Fruit fly (Drosophila melanogaster): ENCODE results near the gene pyd3.

pyd3 gene

dm6 chr3R:7749993-7750392 lies at the start of gene pyd3 (continued):
- peak; percentile 65 for TF ChIP-seq gem (tag; optimal IDR thresholded peaks at IDR 0.05)
- TF ChIP-seq CG11696 (GFP tag; IDR thresholded peaks at IDR 0.05), result peak; percentile 98
- peak; percentile 19 for TF ChIP-seq CG8388 (GFP tag; optimal IDR thresholded peaks at IDR 0.05)
- TF ChIP-seq CG17612 (GFP tag; IDR thresholded peaks at IDR 0.05), result no peak
- TF ChIP-seq CG8290 (GFP tag; optimal IDR thresholded peaks at IDR 0.05), result no peak
- TF ChIP-seq CG8290 (tag; optimal IDR thresholded peaks at IDR 0.05), result no peak
- TF ChIP-seq Dfd (GFP tag; optimal IDR thresholded peaks at IDR 0.05), result no peak
- TF ChIP-seq slou (GFP tag; optimal IDR thresholded peaks at IDR 0.05), result no peak
- no peak for TF ChIP-seq Opbp (GFP tag; IDR thresholded peaks at IDR 0.05; ENCODE audit: partially characterized antibody)
- TF ChIP-seq lab (GFP tag; optimal IDR thresholded peaks at IDR 0.05), result peak; percentile 8
- TF ChIP-seq CG5180 (GFP tag; optimal IDR thresholded peaks at IDR 0.05), result no peak
- TF ChIP-seq CG4617 (GFP tag; optimal IDR thresholded peaks at IDR 0.05; ENCODE audit: borderline replicate concordance), result no peak
- TF ChIP-seq lov (optimal IDR thresholded peaks at IDR 0.05), result no peak
- TF ChIP-seq lov (GFP tag; IDR thresholded peaks at IDR 0.05), result no peak
- TF ChIP-seq Meics (GFP tag; optimal IDR thresholded peaks at IDR 0.05), result peak; percentile 21
- TF ChIP-seq CG7839 (tag; optimal IDR thresholded peaks at IDR 0.05), result peak; percentile 44
- no peak for TF ChIP-seq sug (tag; optimal IDR thresholded peaks at IDR 0.05)
- no peak for TF ChIP-seq ERR (GFP tag; optimal IDR thresholded peaks at IDR 0.05)
- TF ChIP-seq ranshi (GFP tag; IDR thresholded peaks at IDR 0.05), result peak; percentile 25; the same call in 1 of the 2 replicates
- no peak for TF ChIP-seq CG14050 (GFP tag; IDR thresholded peaks at IDR 0.05)
- no peak for TF ChIP-seq CG17385 (GFP tag; optimal IDR thresholded peaks at IDR 0.05)
- TF ChIP-seq kah (GFP tag; optimal IDR thresholded peaks at IDR 0.05), result no peak
- no peak for TF ChIP-seq CG10979 (tag; optimal IDR thresholded peaks at IDR 0.05)
- TF ChIP-seq CG2129 (GFP tag; IDR thresholded peaks at IDR 0.05; ENCODE audit: partially characterized antibody), result no peak
- peak; percentile 35; the same call in 1 of the 2 replicates for TF ChIP-seq CG32532 (GFP tag; IDR thresholded peaks at IDR 0.05)
- TF ChIP-seq row (GFP tag; IDR thresholded peaks at IDR 0.05), result peak; percentile 72
- peak; percentile 15 for TF ChIP-seq CG13424 (tag; optimal IDR thresholded peaks at IDR 0.05)
- peak; percentile 17 for TF ChIP-seq Fer3 (tag; optimal IDR thresholded peaks at IDR 0.05)
- TF ChIP-seq CG9932 (GFP tag; IDR thresholded peaks at IDR 0.05), result 0 out of 2 replicates have a peak, but pooled peaks have one; percentile 9
- no peak for TF ChIP-seq CG4707 (GFP tag; optimal IDR thresholded peaks at IDR 0.05)
- TF ChIP-seq CG1233 (GFP tag; optimal IDR thresholded peaks at IDR 0.05), result no peak

- no peak for TF ChIP-seq CG3407 (GFP tag; optimal IDR thresholded peaks at IDR 0.05)
- no peak for TF ChIP-seq CG8290 (GFP tag; optimal IDR thresholded peaks at IDR 0.05)
- no peak for TF ChIP-seq CG8290 (tag; optimal IDR thresholded peaks at IDR 0.05)
- peak; percentile 16 for TF ChIP-seq Hey (tag; optimal IDR thresholded peaks at IDR 0.05)
- TF ChIP-seq mirr (GFP tag; optimal IDR thresholded peaks at IDR 0.05), result peak; percentile 54
- TF ChIP-seq NFAT (GFP tag; IDR thresholded peaks at IDR 0.05), result 0 out of 2 replicates have a peak, but pooled peaks have one; percentile 25
- TF ChIP-seq CG11456 (GFP tag; IDR thresholded peaks at IDR 0.05), result no peak
- TF ChIP-seq Fer3 (tag; optimal IDR thresholded peaks at IDR 0.05), result no peak
- TF ChIP-seq CG6254 (GFP tag; optimal IDR thresholded peaks at IDR 0.05), result no peak
- TF ChIP-seq CG43689 (GFP tag; IDR thresholded peaks at IDR 0.05), result no peak
- no peak for TF ChIP-seq ttk (GFP tag; IDR thresholded peaks at IDR 0.05)
- TF ChIP-seq sug (tag; optimal IDR thresholded peaks at IDR 0.05), result peak; percentile 100
- no peak for TF ChIP-seq CTCF (GFP tag; optimal IDR thresholded peaks at IDR 0.05)
- TF ChIP-seq Lim3 (GFP tag; IDR thresholded peaks at IDR 0.05), result 0 out of 2 replicates have a peak, but pooled peaks have one; percentile 26
- peak; percentile 63 for TF ChIP-seq grn (GFP tag; optimal IDR thresholded peaks at IDR 0.05)
- TF ChIP-seq bcd (GFP tag; optimal IDR thresholded peaks at IDR 0.05), result no peak
- TF ChIP-seq Pdp1 (GFP tag; optimal IDR thresholded peaks at IDR 0.05), result no peak
- peak; percentile 24 for TF ChIP-seq kay (GFP tag; optimal IDR thresholded peaks at IDR 0.05)
- no peak for TF ChIP-seq ab (GFP tag; optimal IDR thresholded peaks at IDR 0.05)
- peak; percentile 57 for TF ChIP-seq CG34376 (GFP tag; optimal IDR thresholded peaks at IDR 0.05)
- TF ChIP-seq GATAe (GFP tag; conservative IDR thresholded peaks at IDR 0.05), result peak; percentile 84
- TF ChIP-seq CG12071 (GFP tag; optimal IDR thresholded peaks at IDR 0.05), result no peak
- peak; percentile 14; the same call in 1 of the 2 replicates for TF ChIP-seq amos (GFP tag; IDR thresholded peaks at IDR 0.05; ENCODE audit: partially characterized antibody)
- no peak for TF ChIP-seq unpg (GFP tag; optimal IDR thresholded peaks at IDR 0.05)
- no peak for TF ChIP-seq luna (GFP tag; optimal IDR thresholded peaks at IDR 0.05)
Observed at dm6 chr3R:7798525-7798924, 48.6 kb upstream of the pyd3 start, which contains the start of gene CG18744. CG18744 (minus strand) TSS chr3R:7798771.

All from whole organism, embryonic.